Worm (Caenorhabditis elegans) whole organism, young adult: ENCODE results near the gene D1054.3.

Experiments
- B0019.2 ChIP-seq: fragments of 200-800 bp; sonication (Bioruptor generic); conservative IDR thresholded peaks from 2 replicates; pipeline ENCODE4 v1.3.6; 2022; ENCODE audit warnings: missing genetic modification reagents, missing genetic modification characterization, missing compliant biosample characterization
- B0261.1 ChIP-seq: sonication (generic microtip); optimal IDR thresholded peaks from 2 replicates; lab custom pipeline; 2016; ENCODE audit warnings: mild to moderate bottlenecking, missing genetic modification characterization, moderate library complexity, missing compliant biosample characterization
- F57A8.1 ChIP-seq: fragments of 200-800 bp; sonication (Bioruptor generic); optimal IDR thresholded peaks from 2 replicates; lab custom pipeline; 2018; ENCODE audit warnings: mild to moderate bottlenecking, missing genetic modification characterization, moderate library complexity, missing compliant biosample characterization
- K11D2.4 ChIP-seq: fragments of 200-800 bp; sonication (Bioruptor generic); IDR thresholded peaks from 2 replicates; pipeline ENCODE4 v1.3.6; 2022; ENCODE audit warnings: missing genetic modification reagents, missing genetic modification characterization, missing compliant biosample characterization
- akir-1 ChIP-seq: fragments of 200-800 bp; sonication (Bioruptor generic); optimal IDR thresholded peaks from 2 replicates; lab custom pipeline; 2018; ENCODE audit warnings: mild to moderate bottlenecking, missing genetic modification characterization, moderate library complexity, missing compliant biosample characterization
- atf-7 ChIP-seq: sonication (generic microtip); optimal IDR thresholded peaks from 2 replicates; lab custom pipeline; 2017; ENCODE audit warnings: mild to moderate bottlenecking, missing genetic modification characterization, missing compliant biosample characterization
- bed-1 ChIP-seq: fragments of 200-800 bp; sonication (Bioruptor generic); IDR thresholded peaks from 2 replicates; pipeline ENCODE4 v1.3.6; 2022; ENCODE audit warnings: missing genetic modification reagents, missing genetic modification characterization, missing compliant biosample characterization
- bed-2 ChIP-seq: fragments of 200-800 bp; sonication (Bioruptor generic); IDR thresholded peaks from 2 replicates; pipeline ENCODE4 v1.3.6; 2022; ENCODE audit warnings: missing genetic modification reagents, missing genetic modification characterization, missing compliant biosample characterization
- cebp-1 ChIP-seq, 2 experiments: fragments of 200-800 bp in 1 of 2; sonication (Bioruptor generic) in 1 of 2; sonication (generic microtip) in 1 of 2; IDR thresholded peaks in 1 of 2; optimal IDR thresholded peaks in 1 of 2; 2 replicates each; pipeline versions ENCODE4 v1.3.6 to Lab custom; 2017 to 2022; ENCODE audit warnings: missing compliant biosample characterization in 2 of 2, missing genetic modification characterization in 2 of 2, mild to moderate bottlenecking in 1 of 2, missing genetic modification reagents in 1 of 2, moderate library complexity in 1 of 2
- cebp-2 ChIP-seq: fragments of 200-800 bp; sonication (Bioruptor generic); IDR thresholded peaks from 2 replicates; pipeline ENCODE4 v1.3.6; 2022; ENCODE audit warnings: missing genetic modification characterization, missing compliant biosample characterization
- ceh-79 ChIP-seq: sonication (generic microtip); optimal IDR thresholded peaks from 2 replicates; lab custom pipeline; 2017; ENCODE audit warnings: mild to moderate bottlenecking, missing genetic modification characterization, missing compliant biosample characterization
- chd-7 ChIP-seq: sonication (generic microtip); optimal IDR thresholded peaks from 2 replicates; lab custom pipeline; 2016; ENCODE audit warnings: mild to moderate bottlenecking, missing genetic modification characterization, moderate library complexity, missing compliant biosample characterization
- die-1 ChIP-seq: sonication (generic microtip); optimal IDR thresholded peaks from 2 replicates; lab custom pipeline; 2016; ENCODE audit warnings: missing genotype, mild to moderate bottlenecking, missing genetic modification characterization, missing compliant biosample characterization
- ets-4 ChIP-seq: fragments of 200-800 bp; sonication (Bioruptor generic); optimal IDR thresholded peaks from 2 replicates; lab custom pipeline; 2018; ENCODE audit warnings: mild to moderate bottlenecking, missing genetic modification characterization, missing compliant biosample characterization
- hlh-12 ChIP-seq: sonication (generic microtip); optimal IDR thresholded peaks from 2 replicates; lab custom pipeline; 2016; ENCODE audit warnings: missing genetic modification characterization, missing compliant biosample characterization
- let-526 ChIP-seq: fragments of 200-800 bp; sonication (Bioruptor generic); IDR thresholded peaks from 2 replicates; pipeline ENCODE4 v1.3.6; 2022; ENCODE audit warnings: missing genetic modification reagents, missing genetic modification characterization, missing compliant biosample characterization
- let-607 ChIP-seq, 2 experiments: fragments of 200-800 bp in 1 of 2; sonication (Bioruptor generic) in 1 of 2; sonication (generic microtip) in 1 of 2; optimal IDR thresholded peaks; 2 replicates each; lab custom pipeline; 2016 to 2018; ENCODE audit warnings: mild to moderate bottlenecking in 2 of 2, missing compliant biosample characterization in 2 of 2, missing genetic modification characterization in 2 of 2, moderate library complexity in 2 of 2, missing genotype in 1 of 2
- lin-54 ChIP-seq: fragments of 200-800 bp; sonication (Bioruptor generic); optimal IDR thresholded peaks from 2 replicates; lab custom pipeline; 2018; ENCODE audit warnings: mild to moderate bottlenecking, missing genetic modification characterization, missing compliant biosample characterization
- lir-1 ChIP-seq: fragments of 200-800 bp; sonication (Bioruptor generic); conservative IDR thresholded peaks from 2 replicates; pipeline ENCODE4 v1.3.6; 2022; ENCODE audit warnings: missing genetic modification reagents, missing genetic modification characterization, missing compliant biosample characterization
- lsl-1 ChIP-seq: fragments of 200-800 bp; sonication (Bioruptor generic); optimal IDR thresholded peaks from 2 replicates; lab custom pipeline; 2018; ENCODE audit warnings: mild to moderate bottlenecking, missing genetic modification characterization, moderate library complexity, missing compliant biosample characterization
- madf-10 ChIP-seq: sonication (generic microtip); optimal IDR thresholded peaks from 2 replicates; lab custom pipeline; 2016; ENCODE audit warnings: mild to moderate bottlenecking, missing genetic modification characterization, missing compliant biosample characterization
- madf-6 ChIP-seq: fragments of 200-800 bp; sonication (Bioruptor generic); IDR thresholded peaks from 2 replicates; pipeline ENCODE4 v1.3.6; 2022; ENCODE audit warnings: missing genetic modification reagents, missing genetic modification characterization, missing compliant biosample characterization
- madf-8 ChIP-seq: fragments of 200-800 bp; sonication (Bioruptor generic); conservative IDR thresholded peaks from 2 replicates; pipeline ENCODE4 v1.3.6; 2022; ENCODE audit warnings: missing genetic modification reagents, missing genetic modification characterization, missing compliant biosample characterization
- mes-4 ChIP-seq: sonication (generic microtip); optimal IDR thresholded peaks from 2 replicates; lab custom pipeline; 2016; ENCODE audit warnings: missing genotype, missing genetic modification characterization, missing compliant biosample characterization
- nfyb-1 ChIP-seq: fragments of 200-800 bp; sonication (Bioruptor generic); IDR thresholded peaks from 2 replicates; pipeline ENCODE4 v1.3.6; 2022; ENCODE audit warnings: missing genetic modification reagents, missing genetic modification characterization, missing compliant biosample characterization
- nhr-27 ChIP-seq: fragments of 200-800 bp; sonication (Bioruptor generic); optimal IDR thresholded peaks from 2 replicates; lab custom pipeline; 2018; ENCODE audit warnings: mild to moderate bottlenecking, missing genetic modification characterization, moderate library complexity, missing compliant biosample characterization
- nhr-80 ChIP-seq: sonication (generic microtip); optimal IDR thresholded peaks from 2 replicates; lab custom pipeline; 2016; ENCODE audit warnings: missing genetic modification characterization, missing compliant biosample characterization
- pha-4 ChIP-seq: fragments of 150-350 bp; sonication (generic microtip); optimal IDR thresholded peaks from 2 replicates; lab custom pipeline; 2014; ENCODE audit warnings: missing biosample characterization, missing genetic modification reagents, missing genetic modification characterization
- rcor-1 ChIP-seq: fragments of 200-800 bp; sonication (Bioruptor generic); IDR thresholded peaks from 2 replicates; pipeline ENCODE4 v1.3.6; 2022; ENCODE audit warnings: missing genetic modification reagents, missing genetic modification characterization, missing compliant biosample characterization
- rec-8 ChIP-seq, 2 experiments: sonication (generic microtip); optimal IDR thresholded peaks; 2 replicates each; lab custom pipeline; 2016; ENCODE audit warnings: mild to moderate bottlenecking in 2 of 2, missing genetic modification characterization in 2 of 2, missing genetic modification reagents in 2 of 2, missing genotype in 2 of 2, missing biosample characterization in 1 of 2, missing compliant biosample characterization in 1 of 2, moderate library complexity in 1 of 2
- snpc-4 ChIP-seq, 5 experiments: fragments of 150-350 bp in 1 of 5; sonication (generic microtip) in 4 of 5; optimal IDR thresholded peaks; 2 replicates each; lab custom pipeline; 2014 to 2018; ENCODE audit warnings: missing genetic modification characterization in 5 of 5, missing biosample characterization in 3 of 5, antibody characterized with exemption in 2 of 5, mild to moderate bottlenecking in 2 of 5, missing compliant biosample characterization in 2 of 5, missing genotype in 2 of 5, moderate library complexity in 2 of 5, missing genetic modification reagents in 1 of 5
- tbp1 ChIP-seq: fragments of 200-800 bp; sonication (Bioruptor generic); optimal IDR thresholded peaks from 2 replicates; lab custom pipeline; 2018; ENCODE audit warnings: mild to moderate bottlenecking, missing genetic modification characterization, missing compliant biosample characterization
- unc-62 ChIP-seq: fragments of 150-350 bp; optimal IDR thresholded peaks from 2 replicates; lab custom pipeline; 2014; ENCODE audit warnings: missing biosample characterization, missing genetic modification reagents, missing genetic modification characterization
- zim-3 ChIP-seq: sonication (generic microtip); optimal IDR thresholded peaks from 2 replicates; lab custom pipeline; 2017; ENCODE audit warnings: mild to moderate bottlenecking, missing genetic modification characterization, moderate library complexity, missing compliant biosample characterization
- ztf-18 ChIP-seq: sonication (generic microtip); optimal IDR thresholded peaks from 2 replicates; lab custom pipeline; 2016; ENCODE audit warnings: missing genotype, mild to moderate bottlenecking, missing genetic modification characterization, missing compliant biosample characterization
- ztf-22 ChIP-seq: fragments of 200-800 bp; sonication (Bioruptor generic); optimal IDR thresholded peaks from 2 replicates; lab custom pipeline; 2018; ENCODE audit warnings: mild to moderate bottlenecking, missing genetic modification characterization, moderate library complexity, missing compliant biosample characterization
- ztf-25 ChIP-seq: fragments of 200-800 bp; sonication (Bioruptor generic); IDR thresholded peaks from 2 replicates; pipeline ENCODE4 v1.3.6; 2022; ENCODE audit warnings: missing genetic modification reagents, missing genetic modification characterization, missing compliant biosample characterization

The D1054.3 gene

DNA sequence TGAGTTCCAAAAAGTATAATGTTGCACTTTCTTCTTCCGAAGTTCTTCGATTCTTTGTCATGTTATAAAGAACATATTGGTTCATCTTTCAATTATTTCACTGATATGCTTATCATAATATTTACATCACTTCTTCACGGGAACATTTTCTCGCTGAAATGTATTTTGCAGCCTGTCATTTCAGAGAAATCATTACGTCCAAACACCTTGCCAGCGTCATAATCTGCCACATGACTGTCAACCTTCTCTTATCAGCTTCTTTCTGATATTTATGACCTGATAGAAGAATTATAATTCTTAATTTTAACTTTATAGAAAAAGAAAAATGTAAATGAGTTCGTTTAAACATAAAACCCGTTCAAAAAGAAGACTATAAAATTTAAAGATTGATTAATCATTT is 30.8 kb downstream of the D1054.3 start:
- TF ChIP-seq B0261.1, result no peak
- no peak for TF ChIP-seq mes-4 (tag; lab: Kevin White, UChicago)
- TF ChIP-seq madf-10, result peak; percentile 46
- TF ChIP-seq cebp-1 (GFP tag; IDR thresholded peaks at IDR 0.05; lab: Robert Waterston, UW), result no peak
- TF ChIP-seq cebp-1 (tag; optimal IDR thresholded peaks at IDR 0.05; lab: Kevin White, UChicago), result peak; percentile 42
- TF ChIP-seq nhr-80 (tag; lab: Kevin White, UChicago), result peak; percentile 89
- TF ChIP-seq ztf-25 (GFP tag; lab: Robert Waterston, UW), result no peak
- TF ChIP-seq snpc-4 (GFP tag; optimal IDR thresholded peaks at IDR 0.05; lab: Kevin White, UChicago), result no peak
- peak in 1 of 4 experiments; percentile 16 for TF ChIP-seq snpc-4 (tag; optimal IDR thresholded peaks at IDR 0.05; lab: Kevin White, UChicago)
- peak; percentile 69 for TF ChIP-seq unc-62 (GFP tag; lab: Kevin White, UChicago)
- TF ChIP-seq madf-8 (GFP tag; lab: Robert Waterston, UW), result no peak
- TF ChIP-seq pha-4 (tag; lab: Kevin White, UChicago), result peak; percentile 46
- no peak for TF ChIP-seq lsl-1 (GFP tag; lab: Kevin White, UChicago)
- no peak for TF ChIP-seq B0019.2 (GFP tag; lab: Robert Waterston, UW)
- no peak for TF ChIP-seq ztf-18 (tag; lab: Kevin White, UChicago)
- peak; percentile 8 for TF ChIP-seq chd-7 (tag; lab: Kevin White, UChicago)
- peak; percentile 24 for TF ChIP-seq ets-4
- TF ChIP-seq tbp1, result peak; percentile 40
- peak in 1 of 2 experiments; percentile 73 for TF ChIP-seq let-607 (tag; optimal IDR thresholded peaks at IDR 0.05; lab: Kevin White, UChicago)
- 0 out of 2 replicates have a peak, but pooled peaks have one; percentile 17 for TF ChIP-seq nfyb-1 (GFP tag; lab: Robert Waterston, UW)
- TF ChIP-seq ztf-22 (GFP tag; lab: Kevin White, UChicago), result peak; percentile 90
- no peak for TF ChIP-seq bed-2 (GFP tag; lab: Robert Waterston, UW)
- TF ChIP-seq lin-54 (GFP tag; lab: Kevin White, UChicago), result peak; percentile 41
- TF ChIP-seq atf-7 (tag; lab: Kevin White, UChicago), result peak; percentile 91

DNA sequence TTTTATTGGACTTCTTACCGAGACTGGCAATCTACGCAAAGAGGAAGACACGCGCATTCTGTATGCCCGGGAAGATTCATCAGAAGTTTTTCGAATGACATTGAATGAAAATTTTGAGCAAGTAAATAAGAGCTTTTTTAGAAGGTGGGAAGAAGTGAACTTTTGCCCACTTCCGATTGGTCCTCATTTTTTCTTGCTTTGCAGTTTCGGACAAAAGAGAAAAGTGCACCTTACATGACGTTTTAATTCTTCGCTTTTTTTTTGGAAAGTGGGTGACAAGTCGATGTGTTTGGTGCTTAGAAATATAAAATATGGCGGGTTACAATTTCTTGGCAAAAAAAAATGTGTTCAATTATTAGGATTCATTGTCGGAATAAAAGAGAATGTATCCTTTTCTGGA is 33.1 kb downstream of the D1054.3 start, which contains the start of gene secs-1:
Gene secs-1, minus strand, starts transcription at position 101 of the 400 bp plus-strand sequence.
- TF ChIP-seq cebp-2 (GFP tag; lab: Robert Waterston, UW) (no peak), ceh-79 (tag; lab: Kevin White, UChicago) (no peak), let-526 (GFP tag; lab: Robert Waterston, UW) (no peak), bed-2 (GFP tag; lab: Robert Waterston, UW) (no peak), akir-1 (GFP tag; lab: Kevin White, UChicago) (no peak), nhr-27 (tag; lab: Kevin White, UChicago) (no peak), F57A8.1 (GFP tag; lab: Kevin White, UChicago) (no peak), let-607 (tag; optimal IDR thresholded peaks at IDR 0.05; lab: Kevin White, UChicago) (no peak), cebp-1 (GFP tag; IDR thresholded peaks at IDR 0.05; lab: Robert Waterston, UW) (no peak), cebp-1 (tag; optimal IDR thresholded peaks at IDR 0.05; lab: Kevin White, UChicago) (no peak), madf-6 (GFP tag; lab: Robert Waterston, UW) (no peak), madf-10 (no peak), zim-3 (no peak), ets-4 (no peak), die-1 (no peak), hlh-12 (tag; lab: Kevin White, UChicago) (no peak), K11D2.4 (GFP tag; lab: Robert Waterston, UW) (no peak), bed-1 (GFP tag; lab: Robert Waterston, UW) (no peak), rec-8 (tag; optimal IDR thresholded peaks at IDR 0.05; lab: Kevin White, UChicago) (no peak), rcor-1 (GFP tag; lab: Robert Waterston, UW) (no peak), lir-1 (no peak)
